Fruit fly (Drosophila melanogaster): ENCODE data around the gene CG14855.

Gene CG14855

DNA sequence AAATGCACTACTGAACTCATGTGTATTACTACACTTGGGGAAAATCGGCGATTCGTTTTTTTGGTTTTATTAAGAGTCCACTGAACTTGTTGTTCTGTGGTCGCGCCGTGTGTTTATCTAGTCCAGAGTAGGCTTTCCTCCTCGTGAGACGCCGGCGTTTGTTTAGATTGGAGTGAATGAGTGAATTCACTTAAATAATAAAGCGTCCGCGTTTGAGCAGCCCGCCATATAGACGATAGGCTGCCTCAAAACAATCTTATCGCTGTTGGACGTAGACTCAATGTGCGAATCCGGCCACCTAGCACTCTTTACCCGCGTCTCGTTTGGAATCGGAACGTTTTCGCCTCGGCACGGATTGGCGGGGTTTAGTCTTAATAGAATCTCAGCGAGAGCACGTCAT is 5.3 kb downstream of the CG14855 start, which contains the start of gene CG14857:
TSS of gene CG14857 (plus strand) at position 367 of the 400 bp plus-strand sequence.
- TF ChIP-seq CG9876 (GFP tag; optimal IDR thresholded peaks at IDR 0.05) (no peak), ara (GFP tag; IDR thresholded peaks at IDR 0.05) (no peak), ap (GFP tag; IDR thresholded peaks at IDR 0.05) (no peak), sd (tag; optimal IDR thresholded peaks at IDR 0.05) (no peak), CG4820 (GFP tag; optimal IDR thresholded peaks at IDR 0.05) (no peak), CG11456 (GFP tag; IDR thresholded peaks at IDR 0.05) (no peak), E2f1 (GFP tag; IDR thresholded peaks at IDR 0.05) (no peak), onecut (GFP tag; IDR thresholded peaks at IDR 0.05) (no peak), Med (GFP tag) (peak; percentile 46), hth (optimal IDR thresholded peaks at IDR 0.05) (no peak), BtbVII (GFP tag; optimal IDR thresholded peaks at IDR 0.05) (no peak), CG4617 (GFP tag; optimal IDR thresholded peaks at IDR 0.05; ENCODE audit: borderline replicate concordance) (no peak), twi (tag; optimal IDR thresholded peaks at IDR 0.05) (no peak), Dbx (GFP tag; IDR thresholded peaks at IDR 0.05) (0 out of 3 replicates have a peak, but pooled peaks have one; percentile 11), z (GFP tag; IDR thresholded peaks at IDR 0.05) (peak; percentile 60; the same call in 1 of the 3 replicates), luna (GFP tag; optimal IDR thresholded peaks at IDR 0.05) (no peak), CG10543 (GFP tag; optimal IDR thresholded peaks at IDR 0.05) (peak; percentile 55), CG6765 (GFP tag; optimal IDR thresholded peaks at IDR 0.05) (peak; percentile 11), CG10462 (GFP tag; optimal IDR thresholded peaks at IDR 0.05) (no peak), Hey (tag; optimal IDR thresholded peaks at IDR 0.05) (peak; percentile 35), kni (GFP tag; optimal IDR thresholded peaks at IDR 0.05) (no peak), cwo (GFP tag; optimal IDR thresholded peaks at IDR 0.05) (peak; percentile 19), her (GFP tag; optimal IDR thresholded peaks at IDR 0.05) (no peak), sens (GFP tag) (peak; percentile 4), eve (GFP tag; optimal IDR thresholded peaks at IDR 0.05) (no peak), Fer1 (GFP tag; optimal IDR thresholded peaks at IDR 0.05) (no peak), gem (tag; optimal IDR thresholded peaks at IDR 0.05) (no peak), CG6683 (GFP tag; optimal IDR thresholded peaks at IDR 0.05) (no peak), chinmo (GFP tag; IDR thresholded peaks at IDR 0.05; ENCODE audit: partially characterized antibody) (peak; percentile 67; the same call in 1 of the 4 replicates), ftz-f1 (GFP tag; optimal IDR thresholded peaks at IDR 0.05) (peak; percentile 26), knrl (GFP tag; IDR thresholded peaks at IDR 0.05; ENCODE audit: partially characterized antibody) (no peak), sug (tag; optimal IDR thresholded peaks at IDR 0.05) (peak; percentile 68), CG1529 (GFP tag; optimal IDR thresholded peaks at IDR 0.05) (no peak), GATAe (GFP tag; conservative IDR thresholded peaks at IDR 0.05) (peak; percentile 25; the same call in 1 of the 2 replicates), CG17186 (GFP tag; optimal IDR thresholded peaks at IDR 0.05) (no peak)

DNA sequence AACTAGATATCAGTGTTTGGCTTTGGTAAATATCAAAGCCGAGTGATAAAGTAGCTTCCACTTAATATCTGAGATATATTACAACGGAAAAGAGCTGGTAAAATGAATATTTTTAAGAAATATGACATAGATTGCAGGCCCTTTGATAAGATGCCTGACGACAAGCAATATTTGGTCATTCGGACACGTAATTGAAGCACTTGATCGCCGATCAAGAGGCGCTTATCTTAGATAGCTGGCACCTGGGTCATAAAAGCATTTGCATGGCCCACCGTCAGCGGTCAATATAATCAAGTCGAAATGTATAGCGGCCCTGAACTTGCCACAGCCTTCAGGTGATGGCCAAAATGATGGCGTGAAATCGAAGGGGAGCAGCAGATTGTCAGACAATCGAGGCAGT is 14.6 kb downstream of the CG14855 start:
- TF ChIP-seq Awh (GFP tag; IDR thresholded peaks at IDR 0.05) (no peak), zfh1 (GFP tag; IDR thresholded peaks at IDR 0.05) (no peak), grn (GFP tag; optimal IDR thresholded peaks at IDR 0.05) (peak; percentile 70), CG15479 (GFP tag; optimal IDR thresholded peaks at IDR 0.05) (no peak), NfI (GFP tag; optimal IDR thresholded peaks at IDR 0.05) (no peak), exex (tag; optimal IDR thresholded peaks at IDR 0.05) (peak; percentile 68), CG10274 (GFP tag; optimal IDR thresholded peaks at IDR 0.05) (no peak), H15 (GFP tag; IDR thresholded peaks at IDR 0.05) (no peak), cato (GFP tag; optimal IDR thresholded peaks at IDR 0.05; ENCODE audit: borderline replicate concordance) (no peak), crol (GFP tag; IDR thresholded peaks at IDR 0.05) (no peak), toy (GFP tag; IDR thresholded peaks at IDR 0.05) (no peak), Ets65A (GFP tag) (no peak)
